Fruit fly (Drosophila melanogaster): ENCODE measurements around the gene jumu.
A peak's percentile ranks its signal among the peaks of the same experiment; 100 is the strongest.

The jumu gene

DNA sequence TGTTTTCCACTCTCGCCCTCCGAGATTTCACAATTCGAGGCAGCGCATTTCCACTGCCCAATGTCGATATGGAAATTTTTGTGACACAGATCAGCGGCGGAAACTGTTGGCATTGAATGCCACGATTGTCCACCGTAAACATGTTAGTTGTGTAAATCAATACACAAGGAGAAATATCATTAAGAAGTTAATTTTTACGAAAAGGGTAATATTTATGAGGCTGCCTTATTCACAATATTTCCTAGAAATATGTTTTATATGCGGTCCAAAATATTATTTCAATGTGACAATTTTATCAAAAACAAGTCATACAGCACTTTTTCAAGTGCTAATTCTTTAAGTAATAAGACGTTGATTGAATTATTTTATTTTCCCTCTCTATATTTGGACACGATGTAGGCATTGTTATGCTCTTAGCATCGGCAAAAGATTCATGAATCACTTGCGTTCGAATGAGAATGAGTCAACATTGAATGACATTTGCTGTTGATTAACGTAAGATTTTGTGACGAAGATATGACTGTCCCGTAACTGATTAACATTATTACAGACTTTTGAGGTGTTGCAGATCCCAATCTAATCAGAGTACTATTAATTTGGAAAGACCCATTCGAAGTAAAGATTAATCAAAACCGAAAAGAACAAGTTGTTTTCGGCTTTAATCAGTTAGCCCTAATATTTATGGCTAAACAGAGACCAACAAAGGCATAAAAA, 43.8 kb downstream of the jumu start (continued):
- TF ChIP-seq grn (GFP tag; optimal IDR thresholded peaks at IDR 0.05) (peak; percentile 99), CG14667 (GFP tag; IDR thresholded peaks at IDR 0.05) (peak; percentile 63), insv (GFP tag; optimal IDR thresholded peaks at IDR 0.05) (peak in 1 of 2 experiments; percentile 38), CG4820 (GFP tag; optimal IDR thresholded peaks at IDR 0.05) (peak; percentile 59), CG4730 (GFP tag; IDR thresholded peaks at IDR 0.05) (peak; percentile 75), H15 (GFP tag; IDR thresholded peaks at IDR 0.05) (peak; percentile 72; the same call in 2 of the 3 replicates), ara (GFP tag; IDR thresholded peaks at IDR 0.05) (peak; percentile 64; the same call in 1 of the 2 replicates), CG9609 (GFP tag; optimal IDR thresholded peaks at IDR 0.05) (peak; percentile 36), dimm (GFP tag; IDR thresholded peaks at IDR 0.05) (peak; percentile 62), CG11398 (GFP tag; optimal IDR thresholded peaks at IDR 0.05) (peak; percentile 68), CG8924 (tag; optimal IDR thresholded peaks at IDR 0.05) (peak; percentile 87), pum (GFP tag; optimal IDR thresholded peaks at IDR 0.05) (peak; percentile 58), Ssrp (tag; optimal IDR thresholded peaks at IDR 0.05) (peak; percentile 69), Bteb2 (GFP tag; optimal IDR thresholded peaks at IDR 0.05) (peak; percentile 79), her (GFP tag; optimal IDR thresholded peaks at IDR 0.05) (peak; percentile 73), hkb (optimal IDR thresholded peaks at IDR 0.05) (no peak), hkb (GFP tag; IDR thresholded peaks at IDR 0.05) (peak; percentile 92), CG18764 (GFP tag; optimal IDR thresholded peaks at IDR 0.05) (peak; percentile 50), vvl (GFP tag; IDR thresholded peaks at IDR 0.05) (peak; percentile 91), cg (GFP tag; optimal IDR thresholded peaks at IDR 0.05) (no peak), rib (GFP tag; IDR thresholded peaks at IDR 0.05) (peak; percentile 75; the same call in 1 of the 2 replicates), Taf1 (GFP tag; IDR thresholded peaks at IDR 0.05) (peak; percentile 68), Optix (GFP tag; IDR thresholded peaks at IDR 0.05) (no peak), ftz-f1 (GFP tag; optimal IDR thresholded peaks at IDR 0.05) (peak; percentile 87), Hand (GFP tag; optimal IDR thresholded peaks at IDR 0.05) (peak; percentile 46), sna (GFP tag; IDR thresholded peaks at IDR 0.05; ENCODE audit: partially characterized antibody) (no peak), Oaz (GFP tag; IDR thresholded peaks at IDR 0.05) (peak; percentile 82), prd (optimal IDR thresholded peaks at IDR 0.05) (no peak), prd (GFP tag; IDR thresholded peaks at IDR 0.05) (peak; percentile 85), CG4424 (GFP tag; optimal IDR thresholded peaks at IDR 0.05) (peak; percentile 70), tio (GFP tag; optimal IDR thresholded peaks at IDR 0.05) (peak; percentile 62), CG9437 (GFP tag; optimal IDR thresholded peaks at IDR 0.05) (peak; percentile 77), Ada2b (GFP tag; IDR thresholded peaks at IDR 0.05) (peak; percentile 94), z (GFP tag; IDR thresholded peaks at IDR 0.05) (no peak), NC2β (GFP tag; optimal IDR thresholded peaks at IDR 0.05) (peak; percentile 23), lilli (GFP tag; optimal IDR thresholded peaks at IDR 0.05) (peak; percentile 75), hth (optimal IDR thresholded peaks at IDR 0.05) (no peak), Ets65A (GFP tag) (peak; percentile 86), CG2116 (GFP tag; optimal IDR thresholded peaks at IDR 0.05) (peak; percentile 49), sens-2 (GFP tag; IDR thresholded peaks at IDR 0.05) (peak; percentile 61), Mes4 (GFP tag; optimal IDR thresholded peaks at IDR 0.05) (peak; percentile 67), bcd (GFP tag; optimal IDR thresholded peaks at IDR 0.05) (peak; percentile 60), CG4282 (GFP tag; optimal IDR thresholded peaks at IDR 0.05) (no peak), CG42726 (GFP tag; IDR thresholded peaks at IDR 0.05; ENCODE audit: partially characterized antibody) (no peak), CG16779 (GFP tag; IDR thresholded peaks at IDR 0.05) (peak; percentile 16; the same call in 1 of the 2 replicates), exex (tag; optimal IDR thresholded peaks at IDR 0.05) (no peak), ERR (GFP tag; optimal IDR thresholded peaks at IDR 0.05) (peak; percentile 48), CG3065 (GFP tag; optimal IDR thresholded peaks at IDR 0.05) (no peak), NfI (GFP tag; optimal IDR thresholded peaks at IDR 0.05) (peak; percentile 87), oc (tag; optimal IDR thresholded peaks at IDR 0.05) (peak; percentile 89), lov (optimal IDR thresholded peaks at IDR 0.05) (no peak), lov (GFP tag; IDR thresholded peaks at IDR 0.05) (peak; percentile 77; the same call in 2 of the 3 replicates)
